ENCODE assay signal across 2 fruit fly cellular contexts in genomic region chrX:12923258-12923901, dm6.
TF ChIP-seq lines count a peak whose summit lies in the region.

No protein-coding gene starts in this region.

TF ChIP-seq in whole organism, embryonic, 481 proteins besides CTCF, POLR2A, EP300 and RAD21 (continued from another document and continues in another):
- TF ChIP-seq Myb (GFP tag; optimal IDR thresholded peaks at IDR 0.05; lab: Kevin White, UChicago) = no peak
- TF ChIP-seq CG2116 (GFP tag; optimal IDR thresholded peaks at IDR 0.05; lab: Kevin White, UChicago) = no peak
- TF ChIP-seq hb (GFP tag; IDR thresholded peaks at IDR 0.05; lab: Robert Waterston, UW; ENCODE audit: partially characterized antibody) = no peak
- TF ChIP-seq az2 (GFP tag; optimal IDR thresholded peaks at IDR 0.05; lab: Kevin White, UChicago) = peak; percentile 23
- no peak for TF ChIP-seq CG16815 (GFP tag; optimal IDR thresholded peaks at IDR 0.05; lab: Kevin White, UChicago)
- TF ChIP-seq sob (GFP tag; IDR thresholded peaks at IDR 0.05; lab: Robert Waterston, UW) = no peak
- TF ChIP-seq crc (GFP tag; optimal IDR thresholded peaks at IDR 0.05; lab: Kevin White, UChicago) = no peak
- TF ChIP-seq trem (tag; optimal IDR thresholded peaks at IDR 0.05; lab: Kevin White, UChicago) = peak; percentile 0
- peak; percentile 8 for TF ChIP-seq pros (GFP tag; optimal IDR thresholded peaks at IDR 0.05; lab: Kevin White, UChicago)
- 0 out of 3 replicates have a peak, but pooled peaks have one; percentile 27 for TF ChIP-seq tgo (GFP tag; IDR thresholded peaks at IDR 0.05; lab: Robert Waterston, UW)
- TF ChIP-seq NK7.1 (GFP tag; optimal IDR thresholded peaks at IDR 0.05; lab: Kevin White, UChicago) = no peak
- no peak for TF ChIP-seq CG17612 (GFP tag; IDR thresholded peaks at IDR 0.05; lab: Robert Waterston, UW)
- peak; percentile 45 for TF ChIP-seq dmrt11E (tag; optimal IDR thresholded peaks at IDR 0.05; lab: Kevin White, UChicago)
- TF ChIP-seq phol (tag; optimal IDR thresholded peaks at IDR 0.05; lab: Kevin White, UChicago) = peak; percentile 55
- TF ChIP-seq CG1024 (GFP tag; IDR thresholded peaks at IDR 0.05; lab: Robert Waterston, UW) = 0 out of 2 replicates have a peak, but pooled peaks have one; percentile 17
- TF ChIP-seq CG7839 (tag; optimal IDR thresholded peaks at IDR 0.05; lab: Kevin White, UChicago) = peak; percentile 46
- no peak for TF ChIP-seq ttk (GFP tag; IDR thresholded peaks at IDR 0.05; lab: Robert Waterston, UW)
- no peak for TF ChIP-seq ham (GFP tag; IDR thresholded peaks at IDR 0.05; lab: Robert Waterston, UW)
- TF ChIP-seq her (GFP tag; optimal IDR thresholded peaks at IDR 0.05; lab: Kevin White, UChicago) = no peak
- no peak; the same call in 1 of the 2 replicates for TF ChIP-seq CG32772 (GFP tag; IDR thresholded peaks at IDR 0.05; lab: Robert Waterston, UW)
- peak; percentile 68; the same call in 2 of the 3 replicates for TF ChIP-seq CG17361 (GFP tag; IDR thresholded peaks at IDR 0.05; lab: Robert Waterston, UW)
- no peak for TF ChIP-seq amos (GFP tag; IDR thresholded peaks at IDR 0.05; lab: Robert Waterston, UW; ENCODE audit: partially characterized antibody)
- no peak for TF ChIP-seq CG11695 (GFP tag; IDR thresholded peaks at IDR 0.05; lab: Robert Waterston, UW)
- no peak; the same call in 1 of the 2 replicates for TF ChIP-seq CG3847 (GFP tag; IDR thresholded peaks at IDR 0.05; lab: Robert Waterston, UW)
- TF ChIP-seq CG14710 (tag; optimal IDR thresholded peaks at IDR 0.05; lab: Kevin White, UChicago) = peak; percentile 35
- peak; percentile 3 for TF ChIP-seq CG13424 (tag; optimal IDR thresholded peaks at IDR 0.05; lab: Kevin White, UChicago)
- no peak for TF ChIP-seq br (optimal IDR thresholded peaks at IDR 0.05; lab: Kevin White, UChicago)
- peak; percentile 3 for TF ChIP-seq Xbp1 (GFP tag; optimal IDR thresholded peaks at IDR 0.05; lab: Kevin White, UChicago)
- TF ChIP-seq dpn (GFP tag; optimal IDR thresholded peaks at IDR 0.05; lab: Kevin White, UChicago) = no peak
- TF ChIP-seq gro (GFP tag; optimal IDR thresholded peaks at IDR 0.05; lab: Kevin White, UChicago) = no peak
- peak; percentile 22 for TF ChIP-seq D19A (tag; optimal IDR thresholded peaks at IDR 0.05; lab: Kevin White, UChicago)
- no peak for TF ChIP-seq h (optimal IDR thresholded peaks at IDR 0.05; lab: Kevin White, UChicago)
- no peak for TF ChIP-seq CG34422 (GFP tag; IDR thresholded peaks at IDR 0.05; lab: Robert Waterston, UW)
- TF ChIP-seq CG1602 (GFP tag; optimal IDR thresholded peaks at IDR 0.05; lab: Kevin White, UChicago) = peak; percentile 3
- TF ChIP-seq lola (GFP tag; optimal IDR thresholded peaks at IDR 0.05; lab: Kevin White, UChicago) = peak in 1 of 3 experiments; percentile 39
- TF ChIP-seq fd3F (GFP tag; optimal IDR thresholded peaks at IDR 0.05; lab: Kevin White, UChicago) = no peak
- TF ChIP-seq CG3407 (GFP tag; optimal IDR thresholded peaks at IDR 0.05; lab: Kevin White, UChicago) = peak; percentile 22
- no peak for TF ChIP-seq pan (optimal IDR thresholded peaks at IDR 0.05; lab: Kevin White, UChicago)
- TF ChIP-seq pan (GFP tag; optimal IDR thresholded peaks at IDR 0.05 in 1 of 2, IDR thresholded peaks at IDR 0.05 in 1 of 2) = no peak
- peak; percentile 29 for TF ChIP-seq CG1529 (GFP tag; optimal IDR thresholded peaks at IDR 0.05; lab: Kevin White, UChicago)
- TF ChIP-seq vvl (GFP tag; IDR thresholded peaks at IDR 0.05; lab: Robert Waterston, UW) = peak; percentile 25; the same call in 1 of the 2 replicates
- peak; percentile 0 for TF ChIP-seq CG18619 (GFP tag; optimal IDR thresholded peaks at IDR 0.05; lab: Kevin White, UChicago)
- TF ChIP-seq dati (GFP tag; IDR thresholded peaks at IDR 0.05; lab: Robert Waterston, UW) = peak; percentile 31; the same call in 1 of the 2 replicates
- TF ChIP-seq CG13775 (GFP tag; optimal IDR thresholded peaks at IDR 0.05; lab: Kevin White, UChicago) = peak; percentile 39
- peak; percentile 72 for TF ChIP-seq sqz (GFP tag; optimal IDR thresholded peaks at IDR 0.05; lab: Kevin White, UChicago)
- TF ChIP-seq org-1 (GFP tag; optimal IDR thresholded peaks at IDR 0.05; lab: Kevin White, UChicago) = peak; percentile 19
- TF ChIP-seq sens (GFP tag; lab: Kevin White, UChicago) = peak; percentile 80
- no peak for TF ChIP-seq aop (GFP tag; IDR thresholded peaks at IDR 0.05; lab: Robert Waterston, UW)
- 0 out of 2 replicates have a peak, but pooled peaks have one; percentile 41 for TF ChIP-seq HLH3B (GFP tag; IDR thresholded peaks at IDR 0.05; lab: Robert Waterston, UW)
- TF ChIP-seq ranshi (GFP tag; IDR thresholded peaks at IDR 0.05; lab: Robert Waterston, UW) = peak; percentile 39; the same call in 1 of the 2 replicates
- TF ChIP-seq CG6765 (GFP tag; optimal IDR thresholded peaks at IDR 0.05; lab: Kevin White, UChicago) = no peak
- TF ChIP-seq sc (optimal IDR thresholded peaks at IDR 0.05; lab: Kevin White, UChicago) = no peak
- TF ChIP-seq sc (GFP tag; optimal IDR thresholded peaks at IDR 0.05; lab: Kevin White, UChicago) = peak; percentile 9
- TF ChIP-seq z (GFP tag; IDR thresholded peaks at IDR 0.05; lab: Robert Waterston, UW) = no peak
- TF ChIP-seq Optix (GFP tag; IDR thresholded peaks at IDR 0.05; lab: Robert Waterston, UW) = peak; percentile 62; the same call in 2 of the 3 replicates
- TF ChIP-seq CG9727 (GFP tag; optimal IDR thresholded peaks at IDR 0.05; lab: Kevin White, UChicago) = peak; percentile 5
- no peak for TF ChIP-seq CG7372 (GFP tag; IDR thresholded peaks at IDR 0.05; lab: Robert Waterston, UW)
- TF ChIP-seq jumu (GFP tag; optimal IDR thresholded peaks at IDR 0.05; lab: Kevin White, UChicago) = no peak
- TF ChIP-seq odd (GFP tag; optimal IDR thresholded peaks at IDR 0.05; lab: Kevin White, UChicago) = no peak
- no peak for TF ChIP-seq cato (GFP tag; optimal IDR thresholded peaks at IDR 0.05; lab: Kevin White, UChicago; ENCODE audit: borderline replicate concordance)
- TF ChIP-seq CG15601 (tag; optimal IDR thresholded peaks at IDR 0.05; lab: Kevin White, UChicago) = peak; percentile 7
- no peak for TF ChIP-seq unc-4 (GFP tag; IDR thresholded peaks at IDR 0.05; lab: Robert Waterston, UW; ENCODE audit: partially characterized antibody)
- TF ChIP-seq CG4730 (GFP tag; IDR thresholded peaks at IDR 0.05; lab: Robert Waterston, UW) = no peak
- no peak for TF ChIP-seq Mes4 (GFP tag; optimal IDR thresholded peaks at IDR 0.05; lab: Kevin White, UChicago)
- TF ChIP-seq D (optimal IDR thresholded peaks at IDR 0.05; lab: Kevin White, UChicago) = no peak
- peak; percentile 33 for TF ChIP-seq D (GFP tag; optimal IDR thresholded peaks at IDR 0.05; lab: Kevin White, UChicago)

TF ChIP-seq in whole organism, prepupa, 60 proteins besides CTCF, POLR2A, EP300 and RAD21 (continued from another document):
- no peak for TF ChIP-seq Ets96B (tag; optimal IDR thresholded peaks at IDR 0.05; lab: Kevin White, UChicago)
- no peak for TF ChIP-seq CG7368 (GFP tag; optimal IDR thresholded peaks at IDR 0.05; lab: Kevin White, UChicago)
- peak; percentile 36; the same call in 1 of the 3 replicates for TF ChIP-seq CG6163 (GFP tag; IDR thresholded peaks at IDR 0.05; lab: Robert Waterston, UW)
- TF ChIP-seq CG34406 (GFP tag; optimal IDR thresholded peaks at IDR 0.05; lab: Kevin White, UChicago) = no peak
- no peak for TF ChIP-seq fkh (GFP tag; optimal IDR thresholded peaks at IDR 0.05; lab: Kevin White, UChicago)
- TF ChIP-seq CG15336 (GFP tag; IDR thresholded peaks at IDR 0.05; lab: Robert Waterston, UW) = no peak
- no peak for TF ChIP-seq fd85E (GFP tag; optimal IDR thresholded peaks at IDR 0.05; lab: Kevin White, UChicago)
- TF ChIP-seq acj6 (GFP tag; optimal IDR thresholded peaks at IDR 0.05; lab: Kevin White, UChicago) = no peak
- no peak for TF ChIP-seq Lpt (GFP tag; optimal IDR thresholded peaks at IDR 0.05; lab: Kevin White, UChicago)
- no peak for TF ChIP-seq Eip93F (GFP tag; optimal IDR thresholded peaks at IDR 0.05; lab: Kevin White, UChicago)
- no peak for TF ChIP-seq OdsH (GFP tag; optimal IDR thresholded peaks at IDR 0.05; lab: Kevin White, UChicago)
- TF ChIP-seq cyc (GFP tag; optimal IDR thresholded peaks at IDR 0.05; lab: Kevin White, UChicago) = peak; percentile 14
- no peak for TF ChIP-seq spab (GFP tag; optimal IDR thresholded peaks at IDR 0.05; lab: Kevin White, UChicago)
- no peak for TF ChIP-seq CG32006 (GFP tag; optimal IDR thresholded peaks at IDR 0.05; lab: Kevin White, UChicago)
- TF ChIP-seq Sox102F (GFP tag; optimal IDR thresholded peaks at IDR 0.05; lab: Kevin White, UChicago) = peak; percentile 12
- TF ChIP-seq fd59A (GFP tag; optimal IDR thresholded peaks at IDR 0.05; lab: Kevin White, UChicago) = no peak
- peak; percentile 74 for TF ChIP-seq Eip78C (GFP tag; lab: Kevin White, UChicago)
- no peak for TF ChIP-seq CG6854 (GFP tag; optimal IDR thresholded peaks at IDR 0.05; lab: Kevin White, UChicago)
- no peak for TF ChIP-seq Hr4 (GFP tag; optimal IDR thresholded peaks at IDR 0.05; lab: Kevin White, UChicago)
- peak; percentile 3 for TF ChIP-seq pdm3 (GFP tag; optimal IDR thresholded peaks at IDR 0.05; lab: Kevin White, UChicago)
- no peak for TF ChIP-seq CG11762 (GFP tag; optimal IDR thresholded peaks at IDR 0.05; lab: Kevin White, UChicago; ENCODE audit: insufficient read depth)
- TF ChIP-seq CG9139 (GFP tag; optimal IDR thresholded peaks at IDR 0.05; lab: Kevin White, UChicago) = no peak
- TF ChIP-seq CG6276 (GFP tag; optimal IDR thresholded peaks at IDR 0.05; lab: Kevin White, UChicago) = no peak
